Worm (Caenorhabditis elegans) whole organism, mixed stage, embryonic: ENCODE measurements around the gene T03F6.3.

ENCODE experiments used
- nhr-12 ChIP-seq: fragments of 150-350 bp; optimal IDR thresholded peaks from 2 replicates; lab custom pipeline; 2014; ENCODE audit warnings: missing biosample characterization, missing genetic modification characterization
- nhr-237 ChIP-seq: fragments of 150-350 bp; optimal IDR thresholded peaks from 2 replicates; lab custom pipeline; 2014; ENCODE audit warnings: missing biosample characterization, missing genetic modification characterization
- nhr-28 ChIP-seq: fragments of 150-350 bp; optimal IDR thresholded peaks from 2 replicates; lab custom pipeline; 2014; ENCODE audit warnings: missing biosample characterization, missing genetic modification characterization
- nhr-76 ChIP-seq: sonication (generic microtip); optimal IDR thresholded peaks from 2 replicates; lab custom pipeline; 2017; ENCODE audit warnings: missing biosample characterization, missing genetic modification characterization

ce11 chrIII:13370980-13371379 lies 18.2 kb upstream of the T03F6.3 start, which contains the start of gene T03F6.9:
- TF ChIP-seq nhr-28: no peak
- no peak for TF ChIP-seq nhr-237
- TF ChIP-seq nhr-12: no peak
- TF ChIP-seq nhr-76 (tag; lab: Kevin White, UChicago): no peak
